Worm (Caenorhabditis elegans) whole organism, mixed stage, embryonic: ENCODE results near the gene ZK686.2.

Source experiments
- cnd-1 ChIP-seq: fragments of 200-800 bp; sonication (Bioruptor generic); optimal IDR thresholded peaks from 2 replicates; lab custom pipeline; 2018; ENCODE audit warnings: mild to moderate bottlenecking, missing genetic modification characterization, missing compliant biosample characterization
- elt-1 ChIP-seq: sonication (generic microtip); optimal IDR thresholded peaks from 2 replicates; lab custom pipeline; 2017; ENCODE audit warnings: missing genetic modification characterization, mild to moderate bottlenecking, missing compliant biosample characterization, antibody characterized with exemption, moderate library complexity, borderline replicate concordance; ENCODE audit not compliant: insufficient read depth
- flh-1 ChIP-seq: fragments of 200-800 bp; sonication (Bioruptor generic); optimal IDR thresholded peaks from 2 replicates; lab custom pipeline; 2018; ENCODE audit warnings: mild to moderate bottlenecking, missing genetic modification characterization, moderate library complexity, missing compliant biosample characterization
- lin-13 ChIP-seq: fragments of 150-350 bp; optimal IDR thresholded peaks from 2 replicates; lab custom pipeline; 2014; ENCODE audit warnings: missing biosample characterization, missing genetic modification characterization
- lsy-2 ChIP-seq: fragments of 150-350 bp; optimal IDR thresholded peaks from 2 replicates; lab custom pipeline; 2014; ENCODE audit warnings: missing biosample characterization, missing genetic modification characterization
- mab-5 ChIP-seq: fragments of 150-350 bp; optimal IDR thresholded peaks from 2 replicates; lab custom pipeline; 2014; ENCODE audit warnings: missing biosample characterization, missing genetic modification characterization
- mls-2 ChIP-seq: sonication (generic microtip); optimal IDR thresholded peaks from 2 replicates; lab custom pipeline; 2016; ENCODE audit warnings: mild to moderate bottlenecking, missing genetic modification characterization, moderate library complexity, missing compliant biosample characterization
- nhr-2 ChIP-seq: fragments of 150-350 bp; optimal IDR thresholded peaks from 2 replicates; lab custom pipeline; 2014; ENCODE audit warnings: missing biosample characterization, missing genetic modification characterization
- nhr-237 ChIP-seq: fragments of 150-350 bp; optimal IDR thresholded peaks from 2 replicates; lab custom pipeline; 2014; ENCODE audit warnings: missing biosample characterization, missing genetic modification characterization
- nhr-76 ChIP-seq: sonication (generic microtip); optimal IDR thresholded peaks from 2 replicates; lab custom pipeline; 2017; ENCODE audit warnings: missing biosample characterization, missing genetic modification characterization
- pha-4 ChIP-seq: fragments of 150-350 bp; optimal IDR thresholded peaks from 2 replicates; lab custom pipeline; 2018; ENCODE audit warnings: missing biosample characterization, missing genetic modification reagents, missing genetic modification characterization
- unc-39 ChIP-seq: fragments of 150-350 bp; optimal IDR thresholded peaks from 2 replicates; lab custom pipeline; 2014; ENCODE audit warnings: missing biosample characterization, missing genetic modification characterization
- ztf-11 ChIP-seq: fragments of 150-350 bp; optimal IDR thresholded peaks from 2 replicates; lab custom pipeline; 2014; ENCODE audit warnings: missing biosample characterization, missing genetic modification characterization

ce11 chrIII:7768963-7769362, 3.1 kb upstream of the ZK686.2 start, which contains the start of gene ZK686.3:
- TF ChIP-seq lin-13 (tag; lab: Kevin White, UChicago) (no peak), pha-4 (tag; lab: Kevin White, UChicago) (no peak), cnd-1 (tag; lab: Kevin White, UChicago) (no peak), elt-1 (no peak), mls-2 (tag; lab: Kevin White, UChicago) (no peak), unc-39 (tag; lab: Kevin White, UChicago) (no peak), ztf-11 (tag; lab: Kevin White, UChicago) (no peak), nhr-76 (no peak), flh-1 (GFP tag; lab: Kevin White, UChicago) (no peak), nhr-237 (no peak), lsy-2 (no peak), mab-5 (tag; lab: Kevin White, UChicago) (no peak), nhr-2 (tag; lab: Kevin White, UChicago) (no peak)
